Worm (Caenorhabditis elegans) whole organism, L1 larva: ENCODE measurements around the gene F13H10.6.

ENCODE experiments used
- C04F5.9 ChIP-seq: sonication (generic microtip); optimal IDR thresholded peaks from 2 replicates; lab custom pipeline; 2016; ENCODE audit warnings: missing genetic modification characterization, missing compliant biosample characterization
- Y116A8C.19 ChIP-seq: sonication (generic microtip); optimal IDR thresholded peaks from 2 replicates; lab custom pipeline; 2016; ENCODE audit warnings: missing compliant biosample characterization, missing genetic modification characterization, borderline replicate concordance
- aha-1 ChIP-seq: fragments of 150-350 bp; optimal IDR thresholded peaks from 2 replicates; lab custom pipeline; 2014; ENCODE audit warnings: missing biosample characterization, missing genetic modification characterization
- alr-1 ChIP-seq: fragments of 200-800 bp; sonication (Bioruptor generic); optimal IDR thresholded peaks from 2 replicates; lab custom pipeline; 2018; ENCODE audit warnings: borderline replicate concordance, mild to moderate bottlenecking, missing genetic modification characterization, missing compliant biosample characterization
- aly-2 ChIP-seq: fragments of 150-350 bp; optimal IDR thresholded peaks from 2 replicates; lab custom pipeline; 2014; ENCODE audit warnings: missing biosample characterization, missing genetic modification characterization
- ama-1 ChIP-seq: fragments of 150-350 bp; optimal IDR thresholded peaks from 2 replicates; lab custom pipeline; 2014
- blmp-1 ChIP-seq: fragments of 150-350 bp; optimal IDR thresholded peaks from 2 replicates; lab custom pipeline; 2014; ENCODE audit warnings: missing biosample characterization, missing genetic modification characterization
- ceh-63 ChIP-seq: fragments of 200-800 bp; sonication (Bioruptor generic); optimal IDR thresholded peaks from 2 replicates; lab custom pipeline; 2018; ENCODE audit warnings: mild to moderate bottlenecking, missing genetic modification characterization, missing compliant biosample characterization
- ceh-88 ChIP-seq: fragments of 200-800 bp; sonication (Bioruptor generic); IDR thresholded peaks from 2 replicates; pipeline ENCODE4 v1.3.6; 2022; ENCODE audit warnings: missing genetic modification characterization, missing compliant biosample characterization
- ces-1 ChIP-seq: fragments of 150-350 bp; optimal IDR thresholded peaks from 2 replicates; lab custom pipeline; 2014; ENCODE audit warnings: missing biosample characterization, missing genetic modification reagents, missing genetic modification characterization
- dpl-1 ChIP-seq, 3 experiments: fragments of 150-350 bp in 2 of 3; sonication (generic microtip) in 1 of 3; optimal IDR thresholded peaks; 2 replicates each; lab custom pipeline; 2014 to 2017; ENCODE audit warnings: missing biosample characterization in 3 of 3, missing genetic modification characterization in 3 of 3, missing genetic modification reagents in 3 of 3
- dsc-1 ChIP-seq: sonication (generic microtip); optimal IDR thresholded peaks from 2 replicates; lab custom pipeline; 2016; ENCODE audit warnings: mild to moderate bottlenecking, missing genetic modification characterization, missing compliant biosample characterization
- efl-1 ChIP-seq, 4 experiments: fragments of 150-350 bp; optimal IDR thresholded peaks in 3 of 4; peaks in 1 of 4; 1 replicate in 1 of 4; 2 replicates in 3 of 4; lab custom pipeline; 2014; ENCODE audit warnings: missing biosample characterization in 2 of 4, missing genetic modification characterization in 2 of 4, missing genetic modification reagents in 2 of 4
- egl-13 ChIP-seq: sonication (generic microtip); optimal IDR thresholded peaks from 2 replicates; lab custom pipeline; 2016; ENCODE audit warnings: missing genotype, missing genetic modification reagents, missing genetic modification characterization, missing compliant biosample characterization
- elt-2 ChIP-seq: sonication (generic microtip); optimal IDR thresholded peaks from 2 replicates; lab custom pipeline; 2016; ENCODE audit warnings: missing genetic modification characterization, mild to moderate bottlenecking, inconsistent platforms, missing compliant biosample characterization, missing genetic modification reagents
- ets-5 ChIP-seq: fragments of 200-800 bp; sonication (Bioruptor generic); IDR thresholded peaks from 2 replicates; pipeline ENCODE4 v1.3.6; 2022; ENCODE audit warnings: missing genetic modification characterization, missing compliant biosample characterization
- fkh-8 ChIP-seq: sonication (generic microtip); optimal IDR thresholded peaks from 2 replicates; lab custom pipeline; 2016; ENCODE audit warnings: mild to moderate bottlenecking, missing genetic modification characterization, missing compliant biosample characterization
- grh-1 ChIP-seq: fragments of 200-800 bp; sonication (Bioruptor generic); IDR thresholded peaks from 2 replicates; pipeline ENCODE4 v1.3.6; 2022; ENCODE audit warnings: missing genetic modification reagents, missing genetic modification characterization, missing compliant biosample characterization
- hlh-17 ChIP-seq: fragments of 200-800 bp; sonication (Bioruptor generic); optimal IDR thresholded peaks from 2 replicates; lab custom pipeline; 2018; ENCODE audit warnings: missing genetic modification characterization, mild to moderate bottlenecking, missing compliant biosample characterization, moderate library complexity, borderline replicate concordance
- hlh-4 ChIP-seq: sonication (generic microtip); optimal IDR thresholded peaks from 2 replicates; lab custom pipeline; 2016; ENCODE audit warnings: mild to moderate bottlenecking, missing genetic modification characterization, missing compliant biosample characterization
- isw-1 ChIP-seq: fragments of 200-800 bp; sonication (Bioruptor generic); IDR thresholded peaks from 2 replicates; pipeline ENCODE4 v1.3.6; 2022; ENCODE audit warnings: missing genetic modification characterization, missing compliant biosample characterization
- lin-13 ChIP-seq: fragments of 150-350 bp; optimal IDR thresholded peaks from 2 replicates; lab custom pipeline; 2014; ENCODE audit warnings: missing biosample characterization, missing genetic modification reagents, missing genetic modification characterization
- lin-15B ChIP-seq: fragments of 150-350 bp; sonication (generic microtip); optimal IDR thresholded peaks from 3 replicates; lab custom pipeline; 2014; ENCODE audit warnings: missing biosample characterization, missing genetic modification characterization
- lsy-2 ChIP-seq, 2 experiments: fragments of 150-350 bp; optimal IDR thresholded peaks; 2 replicates each; lab custom pipeline; 2014; ENCODE audit warnings: missing biosample characterization in 2 of 2, missing genetic modification characterization in 2 of 2
- mab-9 ChIP-seq: fragments of 200-800 bp; sonication (Bioruptor generic); IDR thresholded peaks from 2 replicates; pipeline ENCODE4 v1.3.6; 2022; ENCODE audit warnings: missing genetic modification reagents, missing genetic modification characterization, missing compliant biosample characterization
- mep-1 ChIP-seq: fragments of 150-350 bp; optimal IDR thresholded peaks from 2 replicates; lab custom pipeline; 2014; ENCODE audit warnings: missing biosample characterization, missing genetic modification characterization
- nhr-12 ChIP-seq: sonication (generic microtip); optimal IDR thresholded peaks from 2 replicates; lab custom pipeline; 2017; ENCODE audit warnings: missing biosample characterization, missing genetic modification characterization
- nhr-237 ChIP-seq: fragments of 150-350 bp; optimal IDR thresholded peaks from 2 replicates; lab custom pipeline; 2014; ENCODE audit warnings: missing biosample characterization, missing genetic modification characterization
- nhr-71 ChIP-seq: sonication (generic microtip); optimal IDR thresholded peaks from 2 replicates; lab custom pipeline; 2016; ENCODE audit warnings: mild to moderate bottlenecking, missing genetic modification characterization, moderate library complexity, missing compliant biosample characterization
- nhr-76 ChIP-seq: sonication (generic microtip); optimal IDR thresholded peaks from 2 replicates; lab custom pipeline; 2017; ENCODE audit warnings: missing biosample characterization, missing genetic modification characterization
- nhr-84 ChIP-seq: sonication (generic microtip); optimal IDR thresholded peaks from 2 replicates; lab custom pipeline; 2017; ENCODE audit warnings: missing biosample characterization, missing genetic modification characterization
- nhr-85 ChIP-seq: sonication (generic microtip); peaks from one replicate; lab custom pipeline; 2016; ENCODE audit warnings: missing genetic modification characterization, inconsistent platforms, missing compliant biosample characterization
- pag-3 ChIP-seq: sonication (generic microtip); optimal IDR thresholded peaks from 2 replicates; lab custom pipeline; 2017; ENCODE audit warnings: missing genetic modification characterization, mild to moderate bottlenecking, missing compliant biosample characterization, antibody characterized with exemption, borderline replicate concordance; ENCODE audit not compliant: insufficient read depth
- pax-3 ChIP-seq: fragments of 200-800 bp; sonication (Bioruptor generic); optimal IDR thresholded peaks from 2 replicates; lab custom pipeline; 2018; ENCODE audit warnings: mild to moderate bottlenecking, missing genetic modification characterization, moderate library complexity, missing compliant biosample characterization
- skn-1 ChIP-seq: fragments of 150-350 bp; optimal IDR thresholded peaks from 2 replicates; lab custom pipeline; 2014; ENCODE audit warnings: missing biosample characterization, missing genetic modification characterization
- snpc-4 ChIP-seq: fragments of 150-350 bp; optimal IDR thresholded peaks from 2 replicates; lab custom pipeline; 2014; ENCODE audit warnings: missing biosample characterization, missing genetic modification characterization
- snu-23 ChIP-seq: sonication (generic microtip); optimal IDR thresholded peaks from 2 replicates; lab custom pipeline; 2016; ENCODE audit warnings: missing genetic modification characterization, missing compliant biosample characterization
- sox-4 ChIP-seq: sonication (generic microtip); optimal IDR thresholded peaks from 2 replicates; lab custom pipeline; 2016; ENCODE audit warnings: missing genetic modification characterization, missing compliant biosample characterization
- sptf-1 ChIP-seq: fragments of 150-350 bp; optimal IDR thresholded peaks from 2 replicates; lab custom pipeline; 2014; ENCODE audit warnings: missing biosample characterization, missing genetic modification characterization
- swsn-7 ChIP-seq: sonication (generic microtip); optimal IDR thresholded peaks from 2 replicates; lab custom pipeline; 2016; ENCODE audit warnings: missing genetic modification characterization, missing compliant biosample characterization
- tbx-2 ChIP-seq: sonication (generic microtip); optimal IDR thresholded peaks from 2 replicates; lab custom pipeline; 2016; ENCODE audit warnings: missing genetic modification characterization, missing compliant biosample characterization
- tlp-1 ChIP-seq: fragments of 150-350 bp; optimal IDR thresholded peaks from 2 replicates; lab custom pipeline; 2014; ENCODE audit warnings: missing biosample characterization, missing genetic modification characterization
- unc-30 ChIP-seq: sonication (generic microtip); optimal IDR thresholded peaks from 2 replicates; lab custom pipeline; 2017; ENCODE audit warnings: missing biosample characterization, missing genetic modification characterization
- unc-98 ChIP-seq: fragments of 200-800 bp; sonication (Bioruptor generic); IDR thresholded peaks from 2 replicates; pipeline ENCODE4 v1.3.6; 2022; ENCODE audit warnings: missing genetic modification characterization, missing compliant biosample characterization
- vab-15 ChIP-seq: sonication (generic microtip); optimal IDR thresholded peaks from 2 replicates; lab custom pipeline; 2017; ENCODE audit warnings: missing genotype, mild to moderate bottlenecking, missing genetic modification characterization, missing compliant biosample characterization
- xbp-1 ChIP-seq: sonication (generic microtip); optimal IDR thresholded peaks from 2 replicates; lab custom pipeline; 2016; ENCODE audit warnings: missing genetic modification characterization, missing compliant biosample characterization
- zag-1 ChIP-seq: fragments of 150-350 bp; optimal IDR thresholded peaks from 2 replicates; lab custom pipeline; 2014; ENCODE audit warnings: missing biosample characterization, missing genetic modification characterization
- zip-4 ChIP-seq: fragments of 200-800 bp; sonication (Bioruptor generic); optimal IDR thresholded peaks from 2 replicates; lab custom pipeline; 2018; ENCODE audit warnings: mild to moderate bottlenecking, missing genetic modification characterization, moderate library complexity, missing compliant biosample characterization
- ztf-4 ChIP-seq: fragments of 150-350 bp; optimal IDR thresholded peaks from 2 replicates; lab custom pipeline; 2014; ENCODE audit warnings: missing biosample characterization, missing genetic modification characterization

F13H10.6 gene

DNA sequence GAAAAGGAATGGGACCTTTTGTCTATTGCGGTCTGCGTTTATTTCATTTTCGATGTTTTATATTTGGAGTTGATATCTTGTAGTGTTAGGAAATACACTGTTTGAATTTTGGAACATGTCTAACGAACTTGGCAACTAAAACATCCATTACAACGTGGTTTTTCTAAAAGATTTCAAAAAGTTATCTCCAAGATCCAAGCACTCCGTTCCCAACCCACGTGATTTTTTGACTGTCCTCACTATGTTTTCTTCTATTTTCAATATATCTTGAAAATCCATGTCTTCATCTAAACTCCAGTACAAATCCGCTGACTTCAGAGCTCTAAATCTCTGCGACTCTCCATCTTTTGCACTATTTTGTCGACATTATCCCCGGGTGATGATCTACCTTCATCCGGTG is 7.5 kb upstream of the F13H10.6 start, which contains the start of gene F13H10.9:
F13H10.9 (plus strand) TSS at position 301 of the 400 bp plus-strand sequence.
- TF ChIP-seq hlh-4 (tag; lab: Kevin White, UChicago) (no peak), dpl-1 (GFP tag; optimal IDR thresholded peaks at IDR 0.05; lab: Kevin White, UChicago) (no peak), snpc-4 (tag; lab: Kevin White, UChicago) (no peak), C04F5.9 (tag; lab: Kevin White, UChicago) (no peak), pax-3 (no peak), nhr-12 (tag; lab: Kevin White, UChicago) (no peak), aha-1 (tag; lab: Kevin White, UChicago) (no peak), tlp-1 (no peak)

DNA sequence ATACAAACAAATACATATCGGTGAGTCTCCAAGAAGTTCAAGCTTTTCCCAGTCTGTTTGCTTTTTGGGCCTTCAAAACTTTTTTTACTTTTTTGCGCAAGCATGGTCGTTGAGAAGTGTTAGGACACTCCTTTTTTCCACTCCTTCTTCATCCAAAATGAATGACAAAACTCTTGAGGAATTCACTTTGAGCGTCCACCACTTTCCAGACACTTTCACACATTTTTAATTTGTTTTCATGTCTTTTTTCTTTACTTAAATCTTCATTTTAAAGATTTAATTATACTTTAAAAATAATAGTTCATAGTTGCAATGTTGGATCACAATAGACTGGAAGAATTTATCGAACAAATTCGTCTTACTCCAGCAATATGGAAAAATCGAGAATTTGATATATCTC is 4.8 kb upstream of the F13H10.6 start, which contains the start of gene F13H10.1:
F13H10.1 (plus strand) TSS at position 301 of the 400 bp plus-strand sequence.
- no peak for TF ChIP-seq lin-15B (tag; lab: Kevin White, UChicago)
- no peak for TF ChIP-seq efl-1 (optimal IDR thresholded peaks at IDR 0.05; lab: Kevin White, UChicago)
- peak in 1 of 2 experiments; percentile 89 for TF ChIP-seq efl-1 (GFP tag; optimal IDR thresholded peaks at IDR 0.05 in 1 of 2; lab: Kevin White, UChicago)
- no peak for TF ChIP-seq skn-1 (tag; lab: Kevin White, UChicago)
- no peak for TF ChIP-seq ceh-63 (GFP tag; lab: Kevin White, UChicago)
- no peak for TF ChIP-seq mep-1 (tag; lab: Kevin White, UChicago)
- TF ChIP-seq snu-23 (GFP tag; lab: Kevin White, UChicago): no peak
- no peak for TF ChIP-seq ets-5 (GFP tag; lab: Robert Waterston, UW)

DNA sequence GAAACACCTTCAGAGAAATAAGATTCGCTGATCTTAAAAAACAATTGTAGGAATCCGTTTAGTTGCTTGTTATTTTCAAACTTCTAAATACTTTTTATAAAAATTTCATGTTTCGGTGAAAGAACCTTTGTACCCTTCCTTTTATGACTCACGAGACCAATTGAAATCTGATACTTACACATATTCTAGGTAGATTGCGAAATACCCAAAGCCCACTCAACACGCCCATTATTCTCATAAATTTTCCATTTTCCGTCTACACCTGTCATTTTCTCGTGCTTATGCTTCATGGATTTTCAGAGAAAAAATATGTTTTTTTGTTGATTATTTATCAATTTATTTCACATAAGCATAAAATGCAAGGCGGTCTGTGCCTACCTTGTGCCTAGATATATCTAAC is 2.7 kb upstream of the F13H10.6 start:
- TF ChIP-seq hlh-17 (GFP tag; lab: Kevin White, UChicago): no peak
- TF ChIP-seq sox-4 (tag; lab: Kevin White, UChicago): no peak
- TF ChIP-seq elt-2 (tag; lab: Kevin White, UChicago): no peak
- no peak for TF ChIP-seq grh-1 (GFP tag; lab: Robert Waterston, UW)
- TF ChIP-seq alr-1 (tag; lab: Kevin White, UChicago): no peak
- TF ChIP-seq zag-1 (tag; lab: Kevin White, UChicago): no peak
- TF ChIP-seq egl-13 (tag; lab: Kevin White, UChicago): no peak
- no peak for TF ChIP-seq nhr-12 (tag; lab: Kevin White, UChicago)
- no peak for TF ChIP-seq vab-15 (tag; lab: Kevin White, UChicago)
- no peak for TF ChIP-seq dpl-1 (GFP tag; optimal IDR thresholded peaks at IDR 0.05; lab: Kevin White, UChicago)
- no peak for TF ChIP-seq nhr-76 (tag; lab: Kevin White, UChicago)
- TF ChIP-seq efl-1 (optimal IDR thresholded peaks at IDR 0.05; lab: Kevin White, UChicago): no peak
- TF ChIP-seq efl-1 (GFP tag; optimal IDR thresholded peaks at IDR 0.05 in 1 of 2; lab: Kevin White, UChicago): no peak
- TF ChIP-seq nhr-237 (tag; lab: Kevin White, UChicago): no peak
- no peak for TF ChIP-seq unc-98
- no peak for TF ChIP-seq pag-3 (tag; lab: Kevin White, UChicago)
- TF ChIP-seq blmp-1 (tag; lab: Kevin White, UChicago): no peak
- peak; percentile 6 for TF ChIP-seq nhr-85 (tag; lab: Kevin White, UChicago)
- TF ChIP-seq sptf-1 (tag; lab: Kevin White, UChicago): no peak
- peak; percentile 60 for TF ChIP-seq zip-4 (GFP tag; lab: Kevin White, UChicago)
- no peak for TF ChIP-seq unc-30
- TF ChIP-seq fkh-8 (tag; lab: Kevin White, UChicago): peak; percentile 76
- TF ChIP-seq tlp-1: no peak
- TF ChIP-seq isw-1 (GFP tag; lab: Robert Waterston, UW): 0 out of 2 replicates have a peak, but pooled peaks have one; percentile 3
- no peak for TF ChIP-seq mab-9 (GFP tag; lab: Robert Waterston, UW)
- TF ChIP-seq ama-1 (lab: Kevin White, UChicago): no peak
- no peak for TF ChIP-seq nhr-84 (tag; lab: Kevin White, UChicago)
- peak; percentile 63 for TF ChIP-seq skn-1 (tag; lab: Kevin White, UChicago)
- no peak for TF ChIP-seq ceh-88 (GFP tag; lab: Robert Waterston, UW)
- no peak for TF ChIP-seq aly-2
- TF ChIP-seq ces-1 (GFP tag; lab: Kevin White, UChicago): no peak
- peak; percentile 50 for TF ChIP-seq nhr-71 (tag; lab: Kevin White, UChicago)
- peak in 1 of 2 experiments; percentile 9 for TF ChIP-seq lsy-2 (tag; optimal IDR thresholded peaks at IDR 0.05; lab: Kevin White, UChicago)
- TF ChIP-seq swsn-7: no peak
- TF ChIP-seq dsc-1 (tag; lab: Kevin White, UChicago): no peak
- no peak for TF ChIP-seq lin-13 (GFP tag; lab: Kevin White, UChicago)
- no peak for TF ChIP-seq Y116A8C.19 (tag; lab: Kevin White, UChicago)
- TF ChIP-seq ztf-4: no peak
- no peak for TF ChIP-seq tbx-2 (tag; lab: Kevin White, UChicago)
- no peak for TF ChIP-seq xbp-1
